Worm (Caenorhabditis elegans) whole organism, late embryonic: ENCODE data around the gene srr-6.
A peak's percentile ranks its signal among the peaks of the same experiment; 100 is the strongest.

Source experiments
- C08G9.2 ChIP-seq: sonication (generic microtip); optimal IDR thresholded peaks from 2 replicates; lab custom pipeline; 2016; ENCODE audit warnings: mild to moderate bottlenecking, missing genetic modification characterization, moderate library complexity, missing compliant biosample characterization
- F13H6.1 ChIP-seq: sonication (generic microtip); optimal IDR thresholded peaks from 2 replicates; lab custom pipeline; 2016; ENCODE audit warnings: missing genetic modification characterization, missing compliant biosample characterization
- K09A11.1 ChIP-seq: sonication (generic microtip); optimal IDR thresholded peaks from 2 replicates; lab custom pipeline; 2017; ENCODE audit warnings: antibody characterized with exemption, mild to moderate bottlenecking, missing genetic modification characterization, missing compliant biosample characterization; ENCODE audit not compliant: insufficient read depth
- T23F11.4 ChIP-seq: fragments of 200-800 bp; sonication (Bioruptor generic); optimal IDR thresholded peaks from 2 replicates; lab custom pipeline; 2018; ENCODE audit warnings: mild to moderate bottlenecking, missing genetic modification characterization, missing compliant biosample characterization
- ahr-1 ChIP-seq: sonication (generic microtip); optimal IDR thresholded peaks from 2 replicates; lab custom pipeline; 2016; ENCODE audit warnings: missing genetic modification characterization, missing compliant biosample characterization
- ama-1 ChIP-seq: fragments of 150-350 bp; optimal IDR thresholded peaks from 2 replicates; lab custom pipeline; 2014
- ceh-18 ChIP-seq: sonication (generic microtip); optimal IDR thresholded peaks from 2 replicates; lab custom pipeline; 2016; ENCODE audit warnings: missing genetic modification characterization, missing compliant biosample characterization
- ceh-19 ChIP-seq: fragments of 200-800 bp; sonication (Bioruptor generic); optimal IDR thresholded peaks from 2 replicates; lab custom pipeline; 2018; ENCODE audit warnings: mild to moderate bottlenecking, missing genetic modification characterization, missing compliant biosample characterization
- ceh-2 ChIP-seq: sonication (generic microtip); optimal IDR thresholded peaks from 2 replicates; lab custom pipeline; 2016; ENCODE audit warnings: missing genotype, missing genetic modification characterization, missing compliant biosample characterization
- ceh-24 ChIP-seq: sonication (generic microtip); optimal IDR thresholded peaks from 2 replicates; lab custom pipeline; 2016; ENCODE audit warnings: mild to moderate bottlenecking, missing genetic modification characterization, missing compliant biosample characterization
- ceh-31 ChIP-seq: sonication (generic microtip); optimal IDR thresholded peaks from 2 replicates; lab custom pipeline; 2016; ENCODE audit warnings: missing genetic modification characterization, missing compliant biosample characterization
- ceh-45 ChIP-seq: fragments of 200-800 bp; sonication (Bioruptor generic); IDR thresholded peaks from 2 replicates; pipeline ENCODE4 v1.3.6; 2022; ENCODE audit warnings: missing genetic modification reagents, missing genetic modification characterization, missing compliant biosample characterization
- ceh-48 ChIP-seq: sonication (generic microtip); optimal IDR thresholded peaks from 2 replicates; lab custom pipeline; 2016; ENCODE audit warnings: missing genetic modification characterization, inconsistent platforms, missing compliant biosample characterization
- ceh-6 ChIP-seq: fragments of 200-800 bp; sonication (Bioruptor generic); optimal IDR thresholded peaks from 2 replicates; lab custom pipeline; 2018; ENCODE audit warnings: mild to moderate bottlenecking, missing genetic modification characterization, missing compliant biosample characterization
- ceh-9 ChIP-seq: sonication (generic microtip); optimal IDR thresholded peaks from 2 replicates; lab custom pipeline; 2016; ENCODE audit warnings: mild to moderate bottlenecking, missing genetic modification characterization, inconsistent platforms, missing compliant biosample characterization
- che-1 ChIP-seq: sonication (generic microtip); optimal IDR thresholded peaks from 2 replicates; lab custom pipeline; 2016; ENCODE audit warnings: mild to moderate bottlenecking, missing genetic modification characterization, missing compliant biosample characterization
- dve-1 ChIP-seq: sonication (generic microtip); optimal IDR thresholded peaks from 2 replicates; lab custom pipeline; 2017; ENCODE audit warnings: antibody characterized with exemption, mild to moderate bottlenecking, missing genetic modification characterization, missing compliant biosample characterization
- elt-4 ChIP-seq: sonication (generic microtip); optimal IDR thresholded peaks from 2 replicates; lab custom pipeline; 2016; ENCODE audit warnings: missing genetic modification characterization, missing compliant biosample characterization
- eyg-1 ChIP-seq: sonication (generic microtip); optimal IDR thresholded peaks from 2 replicates; lab custom pipeline; 2016; ENCODE audit warnings: missing genotype, missing genetic modification characterization, missing compliant biosample characterization
- fax-1 ChIP-seq: sonication (generic microtip); optimal IDR thresholded peaks from 2 replicates; lab custom pipeline; 2016; ENCODE audit warnings: missing genotype, missing genetic modification characterization, missing compliant biosample characterization
- fkh-10 ChIP-seq: fragments of 150-350 bp; optimal IDR thresholded peaks from 2 replicates; lab custom pipeline; 2014; ENCODE audit warnings: missing biosample characterization, missing genetic modification reagents, missing genetic modification characterization
- fkh-6 ChIP-seq: sonication (generic microtip); optimal IDR thresholded peaks from 2 replicates; lab custom pipeline; 2016; ENCODE audit warnings: missing genetic modification characterization, missing compliant biosample characterization
- hlh-13 ChIP-seq: fragments of 200-800 bp; sonication (Bioruptor generic); optimal IDR thresholded peaks from 2 replicates; lab custom pipeline; 2018; ENCODE audit warnings: mild to moderate bottlenecking, missing genetic modification characterization, missing compliant biosample characterization
- hlh-30 ChIP-seq: sonication (generic microtip); optimal IDR thresholded peaks from 2 replicates; lab custom pipeline; 2017; ENCODE audit warnings: antibody characterized with exemption, missing genetic modification characterization, missing compliant biosample characterization; ENCODE audit not compliant: insufficient read depth
- hlh-6 ChIP-seq: sonication (generic microtip); optimal IDR thresholded peaks from 2 replicates; lab custom pipeline; 2016; ENCODE audit warnings: missing genotype, missing genetic modification characterization, missing compliant biosample characterization
- lim-6 ChIP-seq: sonication (generic microtip); optimal IDR thresholded peaks from 2 replicates; lab custom pipeline; 2016; ENCODE audit warnings: missing genetic modification characterization, missing compliant biosample characterization
- lin-11 ChIP-seq: fragments of 200-800 bp; sonication (Bioruptor generic); optimal IDR thresholded peaks from 2 replicates; lab custom pipeline; 2018; ENCODE audit warnings: mild to moderate bottlenecking, missing genetic modification characterization, missing compliant biosample characterization
- nfya-1 ChIP-seq: sonication (generic microtip); optimal IDR thresholded peaks from 2 replicates; lab custom pipeline; 2017; ENCODE audit warnings: missing genetic modification characterization, mild to moderate bottlenecking, missing compliant biosample characterization, antibody characterized with exemption, moderate library complexity
- nhr-11 ChIP-seq: fragments of 150-350 bp; optimal IDR thresholded peaks from 2 replicates; lab custom pipeline; 2014; ENCODE audit warnings: missing biosample characterization, missing genetic modification characterization
- nhr-232 ChIP-seq: sonication (generic microtip); optimal IDR thresholded peaks from 2 replicates; lab custom pipeline; 2016; ENCODE audit warnings: missing genetic modification characterization, missing compliant biosample characterization
- npax-4 ChIP-seq: sonication (generic microtip); optimal IDR thresholded peaks from 2 replicates; lab custom pipeline; 2016; ENCODE audit warnings: missing genetic modification characterization, missing compliant biosample characterization
- odd-2 ChIP-seq: sonication (generic microtip); optimal IDR thresholded peaks from 2 replicates; lab custom pipeline; 2017; ENCODE audit warnings: antibody characterized with exemption, mild to moderate bottlenecking, missing genetic modification characterization, missing compliant biosample characterization
- pat-9 ChIP-seq: fragments of 200-800 bp; sonication (Bioruptor generic); optimal IDR thresholded peaks from 2 replicates; lab custom pipeline; 2018; ENCODE audit warnings: mild to moderate bottlenecking, missing genetic modification characterization, moderate library complexity, missing compliant biosample characterization
- pax-1 ChIP-seq: fragments of 150-350 bp; optimal IDR thresholded peaks from 2 replicates; lab custom pipeline; 2014; ENCODE audit warnings: missing biosample characterization, missing genetic modification characterization
- pha-4 ChIP-seq: fragments of 150-350 bp; optimal IDR thresholded peaks from 2 replicates; lab custom pipeline; 2018; ENCODE audit warnings: missing biosample characterization, missing genetic modification reagents, missing genetic modification characterization
- pros-1 ChIP-seq: fragments of 150-350 bp; optimal IDR thresholded peaks from 2 replicates; lab custom pipeline; 2014; ENCODE audit warnings: missing biosample characterization, missing genetic modification reagents, missing genetic modification characterization
- ref-2 ChIP-seq: sonication (generic microtip); optimal IDR thresholded peaks from 2 replicates; lab custom pipeline; 2016; ENCODE audit warnings: missing genetic modification characterization, missing compliant biosample characterization
- rnt-1 ChIP-seq: sonication (generic microtip); optimal IDR thresholded peaks from 2 replicates; lab custom pipeline; 2016; ENCODE audit warnings: missing genetic modification characterization, missing compliant biosample characterization
- sdc-2 ChIP-seq: sonication (generic microtip); optimal IDR thresholded peaks from 2 replicates; lab custom pipeline; 2016; ENCODE audit warnings: missing genotype, missing genetic modification characterization, missing compliant biosample characterization
- sox-4 ChIP-seq: sonication (generic microtip); optimal IDR thresholded peaks from 2 replicates; lab custom pipeline; 2017; ENCODE audit warnings: mild to moderate bottlenecking, missing genetic modification characterization, inconsistent platforms, missing compliant biosample characterization
- tbx-2 ChIP-seq: sonication (generic microtip); optimal IDR thresholded peaks from 2 replicates; lab custom pipeline; 2016; ENCODE audit warnings: missing genetic modification characterization, missing compliant biosample characterization
- tbx-7 ChIP-seq: sonication (generic microtip); optimal IDR thresholded peaks from 2 replicates; lab custom pipeline; 2016; ENCODE audit warnings: missing genotype, missing genetic modification characterization, missing compliant biosample characterization
- unc-3 ChIP-seq, 2 experiments: fragments of 200-800 bp in 1 of 2; sonication (Bioruptor generic) in 1 of 2; sonication (generic microtip) in 1 of 2; conservative IDR thresholded peaks in 1 of 2; optimal IDR thresholded peaks in 1 of 2; 2 replicates each; pipeline versions ENCODE4 v1.3.6 to Lab custom; 2016 to 2022; ENCODE audit warnings: missing compliant biosample characterization in 2 of 2, missing genetic modification characterization in 2 of 2, missing genetic modification reagents in 1 of 2
- unc-42 ChIP-seq: sonication (generic microtip); optimal IDR thresholded peaks from 2 replicates; lab custom pipeline; 2016; ENCODE audit warnings: missing genotype, missing genetic modification characterization, missing compliant biosample characterization
- unc-86 ChIP-seq: sonication (generic microtip); optimal IDR thresholded peaks from 2 replicates; lab custom pipeline; 2016; ENCODE audit warnings: missing genetic modification characterization, missing compliant biosample characterization
- ztf-16 ChIP-seq: sonication (generic microtip); optimal IDR thresholded peaks from 2 replicates; lab custom pipeline; 2017; ENCODE audit warnings: missing genetic modification characterization, missing compliant biosample characterization

Gene srr-6

ce11 chrV:5049333-5049942 lies 36.8 kb downstream of the srr-6 start, which contains the start of the genes pqn-51 and K11D12.14 (continued):
- no peak for TF ChIP-seq eyg-1 (tag; lab: Kevin White, UChicago)
- TF ChIP-seq nhr-11 (tag; lab: Kevin White, UChicago), result no peak
- no peak for TF ChIP-seq sox-4 (tag; lab: Kevin White, UChicago)
- TF ChIP-seq fkh-10 (GFP tag; lab: Kevin White, UChicago), result no peak
- peak; percentile 68 for TF ChIP-seq F13H6.1 (tag; lab: Kevin White, UChicago)
- no peak for TF ChIP-seq nhr-232 (tag; lab: Kevin White, UChicago)
- TF ChIP-seq hlh-6 (tag; lab: Kevin White, UChicago), result no peak
- TF ChIP-seq unc-42 (tag; lab: Kevin White, UChicago), result peak; percentile 90
- no peak for TF ChIP-seq npax-4 (tag; lab: Kevin White, UChicago)
- TF ChIP-seq ceh-6 (GFP tag; lab: Kevin White, UChicago), result no peak
- TF ChIP-seq hlh-13 (GFP tag; lab: Kevin White, UChicago), result no peak
- peak; percentile 9; the same call in 1 of the 2 replicates for TF ChIP-seq unc-3 (GFP tag; conservative IDR thresholded peaks at IDR 0.05; lab: Robert Waterston, UW)
- TF ChIP-seq unc-3 (tag; optimal IDR thresholded peaks at IDR 0.05; lab: Kevin White, UChicago), result no peak
- TF ChIP-seq ref-2 (tag; lab: Kevin White, UChicago), result peak; percentile 86
- no peak for TF ChIP-seq ceh-9
- no peak for TF ChIP-seq tbx-7 (tag; lab: Kevin White, UChicago)
- TF ChIP-seq ceh-31, result peak; percentile 89
- TF ChIP-seq ceh-24, result no peak
- TF ChIP-seq ceh-45 (GFP tag; lab: Robert Waterston, UW), result 0 out of 2 replicates have a peak, but pooled peaks have one; percentile 22
- no peak for TF ChIP-seq lin-11
- TF ChIP-seq ceh-2, result no peak
- no peak for TF ChIP-seq fax-1
- no peak for TF ChIP-seq odd-2
- TF ChIP-seq pha-4 (tag; lab: Kevin White, UChicago), result no peak
- TF ChIP-seq sdc-2, result no peak
- peak; percentile 82 for TF ChIP-seq tbx-2 (tag; lab: Kevin White, UChicago)
- no peak for TF ChIP-seq hlh-30 (tag; lab: Kevin White, UChicago)
- peak; percentile 91 for TF ChIP-seq rnt-1 (tag; lab: Kevin White, UChicago)
- no peak for TF ChIP-seq T23F11.4 (GFP tag; lab: Kevin White, UChicago)
- no peak for TF ChIP-seq fkh-6
- TF ChIP-seq pax-1, result peak; percentile 48
- TF ChIP-seq dve-1 (tag; lab: Kevin White, UChicago), result peak; percentile 82
- TF ChIP-seq, all 69 proteins: peak for 26

ce11 chrV:5050073-5050599 lies 37.5 kb downstream of the srr-6 start:
- TF ChIP-seq lim-6 (no peak), che-1 (tag; lab: Kevin White, UChicago) (no peak), elt-4 (tag; lab: Kevin White, UChicago) (no peak), pat-9 (tag; lab: Kevin White, UChicago) (no peak), T23F11.4 (GFP tag; lab: Kevin White, UChicago) (no peak), pros-1 (tag; lab: Kevin White, UChicago) (no peak), ceh-45 (GFP tag; lab: Robert Waterston, UW) (no peak), hlh-30 (tag; lab: Kevin White, UChicago) (no peak), eyg-1 (tag; lab: Kevin White, UChicago) (no peak)

- TF ChIP-seq nfya-1 (no peak), ceh-18 (tag; lab: Kevin White, UChicago) (no peak), ceh-2 (no peak), hlh-30 (tag; lab: Kevin White, UChicago) (no peak), eyg-1 (tag; lab: Kevin White, UChicago) (no peak), ztf-16 (tag; lab: Kevin White, UChicago) (no peak), unc-86 (tag; lab: Kevin White, UChicago) (no peak), ceh-31 (no peak), K09A11.1 (tag; lab: Kevin White, UChicago) (no peak), C08G9.2 (tag; lab: Kevin White, UChicago) (no peak), ceh-48 (tag; lab: Kevin White, UChicago) (no peak), tbx-2 (tag; lab: Kevin White, UChicago) (no peak), ahr-1 (tag; lab: Kevin White, UChicago) (no peak), T23F11.4 (GFP tag; lab: Kevin White, UChicago) (no peak), ceh-9 (no peak), ref-2 (tag; lab: Kevin White, UChicago) (no peak), ceh-19 (GFP tag; lab: Kevin White, UChicago) (no peak), sox-4 (tag; lab: Kevin White, UChicago) (no peak), ama-1 (lab: Kevin White, UChicago) (no peak)
Measured at ce11 chrV:5052233-5052632, 39.6 kb downstream of the srr-6 start, which contains the start of gene K11D12.12. Gene K11D12.12 (plus strand): TSS chrV:5052261.
